Worm (Caenorhabditis elegans): ENCODE measurements around the gene R11D1.3.

ce11 chrV:12667397-12667796 lies 44.5 kb downstream of the R11D1.3 start:
- TF ChIP-seq W03F9.2 (tag; optimal IDR thresholded peaks at IDR 0.05) (no peak), him-1 (tag; optimal IDR thresholded peaks at IDR 0.05) (no peak)

Measured in whole organism, L4/young adult.